Worm (Caenorhabditis elegans): ENCODE results near the gene C49C3.11.

The C49C3.11 gene

DNA sequence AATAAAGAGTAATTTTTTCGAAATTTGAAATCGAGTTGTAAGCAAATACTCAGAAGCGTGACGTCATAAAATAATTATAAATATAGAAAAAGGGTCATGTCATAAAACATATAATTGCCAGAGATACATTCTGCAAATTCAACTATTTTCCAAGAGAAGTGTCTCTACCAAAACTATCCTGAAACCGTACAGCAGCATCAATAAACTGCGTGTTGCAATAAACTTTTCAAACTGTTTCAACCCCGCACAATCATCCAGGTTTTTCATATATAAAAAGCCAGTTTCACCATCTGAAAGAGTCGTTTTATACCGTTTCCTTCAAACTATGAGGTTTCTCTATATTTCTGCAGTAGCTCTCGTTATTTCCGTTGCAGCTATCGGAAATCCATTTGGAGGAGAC is at the start of gene C49C3.11:
TSS of gene C49C3.11 (plus strand) at position 301 of the 400 bp plus-strand sequence.
- no peak for TF ChIP-seq ceh-9 (tag; optimal IDR thresholded peaks at IDR 0.05)
- TF ChIP-seq nhr-25 (tag; optimal IDR thresholded peaks at IDR 0.05), result no peak
- no peak for TF ChIP-seq fkh-2 (tag; optimal IDR thresholded peaks at IDR 0.05)
- no peak for TF ChIP-seq nhr-76 (tag; optimal IDR thresholded peaks at IDR 0.05)
- TF ChIP-seq nhr-12 (tag; optimal IDR thresholded peaks at IDR 0.05), result no peak
- TF ChIP-seq ztf-11 (tag; optimal IDR thresholded peaks at IDR 0.05), result no peak
- no peak for TF ChIP-seq unc-39 (tag; optimal IDR thresholded peaks at IDR 0.05)
- TF ChIP-seq mml-1 (tag; optimal IDR thresholded peaks at IDR 0.05), result no peak
- no peak for TF ChIP-seq tbx-2 (tag; optimal IDR thresholded peaks at IDR 0.05)
- no peak for TF ChIP-seq hmg-11 (tag; optimal IDR thresholded peaks at IDR 0.05)
- TF ChIP-seq pha-4 (tag; optimal IDR thresholded peaks at IDR 0.05), result no peak
- TF ChIP-seq nhr-23 (tag; optimal IDR thresholded peaks at IDR 0.05), result no peak
- no peak for TF ChIP-seq nhr-77 (tag; optimal IDR thresholded peaks at IDR 0.05)
- no peak for TF ChIP-seq sea-2 (GFP tag; optimal IDR thresholded peaks at IDR 0.05)
- TF ChIP-seq ceh-82 (tag; optimal IDR thresholded peaks at IDR 0.05), result no peak

DNA sequence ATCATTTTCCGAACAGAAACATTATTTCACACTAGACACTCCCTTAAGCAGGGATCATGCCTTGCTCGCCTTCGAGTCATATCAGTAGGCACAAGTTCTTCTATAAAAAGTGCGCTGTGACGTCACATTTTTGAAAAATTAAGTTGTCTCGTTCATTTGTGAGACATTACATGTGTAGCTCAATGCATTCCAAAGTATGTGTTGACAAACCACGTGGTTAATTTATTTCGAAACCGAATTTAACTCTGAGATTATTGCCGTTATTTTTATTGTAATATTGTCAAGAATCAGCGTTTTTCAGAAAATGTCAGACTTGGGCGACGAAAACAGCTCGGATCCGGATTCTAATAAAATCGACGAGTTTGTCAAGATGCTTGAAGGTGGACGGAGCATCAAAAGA is 49.1 kb upstream of the C49C3.11 start, which contains the start of gene T28F3.5:
TSS of gene T28F3.5 (plus strand) at position 301 of the 400 bp plus-strand sequence.
- no peak for TF ChIP-seq eor-1 (tag; optimal IDR thresholded peaks at IDR 0.05)
- TF ChIP-seq nfya-1 (tag; optimal IDR thresholded peaks at IDR 0.05; ENCODE audit: insufficient read depth), result no peak
- TF ChIP-seq nhr-11 (tag; optimal IDR thresholded peaks at IDR 0.05), result no peak
- TF ChIP-seq nhr-23 (tag; optimal IDR thresholded peaks at IDR 0.05), result no peak
- no peak for TF ChIP-seq ztf-11 (tag; optimal IDR thresholded peaks at IDR 0.05)
- TF ChIP-seq snpc-4 (tag; optimal IDR thresholded peaks at IDR 0.05), result no peak
- TF ChIP-seq fkh-2 (tag; optimal IDR thresholded peaks at IDR 0.05), result no peak
- TF ChIP-seq unc-39 (tag; optimal IDR thresholded peaks at IDR 0.05), result no peak
- no peak for TF ChIP-seq egl-27 (tag; optimal IDR thresholded peaks at IDR 0.05)
- TF ChIP-seq elt-2 (tag; optimal IDR thresholded peaks at IDR 0.05), result no peak

DNA sequence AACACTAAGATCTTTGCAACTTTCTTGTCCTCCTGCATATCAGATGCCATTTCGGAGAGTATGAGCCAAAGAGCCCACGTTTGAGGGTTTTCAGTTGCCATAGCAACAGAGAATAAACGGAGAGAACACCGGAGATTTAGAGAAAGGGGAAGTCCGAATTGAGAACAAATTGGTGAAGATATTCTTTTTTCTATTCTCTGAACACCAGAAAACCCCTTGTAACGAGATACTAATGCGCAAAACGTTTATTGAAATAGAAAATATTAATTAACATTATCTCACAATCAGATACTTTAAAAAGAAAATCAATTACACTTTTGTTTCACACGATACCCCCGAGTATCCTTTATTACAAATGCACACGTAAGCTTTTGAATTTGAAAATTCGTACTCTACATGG is 41.6 kb upstream of the C49C3.11 start, which contains the start of gene ifta-2:
TSS of gene ifta-2 (minus strand) at position 101 of the 400 bp plus-strand sequence.
- TF ChIP-seq R02D3.7 (tag; optimal IDR thresholded peaks at IDR 0.05) (no peak), nhr-12 (tag; optimal IDR thresholded peaks at IDR 0.05) (no peak), ceh-28 (tag; optimal IDR thresholded peaks at IDR 0.05) (no peak), nhr-67 (tag; optimal IDR thresholded peaks at IDR 0.05) (no peak)

DNA sequence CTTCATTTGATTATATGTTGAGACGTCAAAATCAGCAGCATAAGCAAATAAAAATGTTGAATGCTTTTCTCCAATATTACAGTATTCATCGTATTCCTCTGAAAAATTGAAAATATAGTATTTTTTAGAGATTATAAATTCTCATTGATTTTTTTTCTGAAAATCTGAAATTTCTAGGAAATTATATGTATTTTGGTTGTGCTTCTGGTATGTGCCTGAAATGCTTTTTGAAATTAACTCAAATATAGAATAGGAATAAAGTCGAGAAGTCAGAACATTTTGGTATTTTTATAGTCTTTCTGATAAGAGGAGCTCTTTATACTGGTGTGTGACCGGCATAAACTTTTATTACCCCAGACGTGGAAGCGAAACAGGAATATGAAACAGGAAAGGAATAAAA is 36.4 kb upstream of the C49C3.11 start, which contains the start of gene T28F3.8:
TSS of gene T28F3.8 (minus strand) at position 101 of the 400 bp plus-strand sequence.
- peak; percentile 26 for TF ChIP-seq elt-2 (tag; optimal IDR thresholded peaks at IDR 0.05)

DNA sequence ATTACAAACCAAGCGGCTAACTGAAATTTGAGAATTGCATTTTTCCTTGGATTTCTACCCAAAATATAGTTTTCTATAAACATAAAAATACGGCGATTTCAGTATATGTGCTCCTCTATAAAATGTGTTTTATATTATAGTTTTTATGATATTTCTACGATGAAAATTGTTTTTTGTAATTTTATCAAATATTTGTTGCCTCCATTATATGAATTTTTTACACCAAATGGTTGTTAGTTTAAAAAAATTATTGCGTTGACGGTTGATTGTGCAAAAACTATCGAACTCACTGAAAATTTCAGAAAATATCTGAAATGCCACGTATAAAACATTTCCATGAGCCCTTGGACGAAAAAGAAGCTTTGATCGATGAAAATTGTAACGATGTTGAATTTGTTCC is 35.4 kb upstream of the C49C3.11 start, which contains the start of gene T28F3.9:
TSS of gene T28F3.9 (plus strand) at position 301 of the 400 bp plus-strand sequence.
- TF ChIP-seq pqm-1 (tag; optimal IDR thresholded peaks at IDR 0.05), result no peak
- no peak for TF ChIP-seq ceh-82 (tag; optimal IDR thresholded peaks at IDR 0.05)
- TF ChIP-seq ceh-28 (tag; optimal IDR thresholded peaks at IDR 0.05), result no peak
- TF ChIP-seq nhr-77 (tag; optimal IDR thresholded peaks at IDR 0.05), result no peak
- no peak for TF ChIP-seq skn-1 (tag; optimal IDR thresholded peaks at IDR 0.05)
- TF ChIP-seq fos-1 (tag; optimal IDR thresholded peaks at IDR 0.05), result no peak
- TF ChIP-seq jun-1 (tag; optimal IDR thresholded peaks at IDR 0.05), result no peak
- no peak for TF ChIP-seq ZK546.5 (tag; optimal IDR thresholded peaks at IDR 0.05)
- no peak for TF ChIP-seq lsy-12 (tag; optimal IDR thresholded peaks at IDR 0.05)
- no peak for TF ChIP-seq nhr-67 (tag; optimal IDR thresholded peaks at IDR 0.05)
- no peak for TF ChIP-seq zag-1 (tag; optimal IDR thresholded peaks at IDR 0.05)
- no peak for TF ChIP-seq nhr-76 (tag; optimal IDR thresholded peaks at IDR 0.05)

DNA sequence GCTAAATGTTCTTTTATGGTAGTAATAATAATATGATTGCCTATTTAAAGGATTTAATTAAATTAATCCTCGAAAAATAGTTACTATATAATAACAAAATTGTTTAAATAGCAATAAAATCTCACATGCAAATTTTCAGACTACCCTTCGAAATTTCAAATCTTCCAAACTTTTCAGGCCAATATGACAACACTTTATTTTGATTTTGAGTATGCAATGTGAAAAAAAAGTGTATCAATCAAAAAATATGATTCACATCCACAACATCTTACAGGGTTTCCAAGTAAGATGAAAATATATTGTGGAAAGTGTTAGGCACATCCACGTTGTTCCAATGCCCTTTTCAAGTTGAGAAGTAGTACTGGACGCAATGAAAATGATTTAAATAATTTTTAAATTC is 31.7 kb upstream of the C49C3.11 start, which contains the start of gene snf-9:
TSS of gene snf-9 (plus strand) at position 301 of the 400 bp plus-strand sequence.
- TF ChIP-seq daf-12 (tag; optimal IDR thresholded peaks at IDR 0.05) (no peak), ZK546.5 (tag; optimal IDR thresholded peaks at IDR 0.05) (no peak), mdl-1 (tag; optimal IDR thresholded peaks at IDR 0.05) (no peak), nfya-1 (tag; optimal IDR thresholded peaks at IDR 0.05; ENCODE audit: insufficient read depth) (no peak), jun-1 (tag; optimal IDR thresholded peaks at IDR 0.05) (no peak), nhr-25 (tag; optimal IDR thresholded peaks at IDR 0.05) (no peak), ceh-28 (tag; optimal IDR thresholded peaks at IDR 0.05) (no peak), pha-4 (tag; optimal IDR thresholded peaks at IDR 0.05) (no peak), egl-27 (tag; optimal IDR thresholded peaks at IDR 0.05) (no peak), nhr-11 (tag; optimal IDR thresholded peaks at IDR 0.05) (no peak), nhr-43 (tag; optimal IDR thresholded peaks at IDR 0.05; ENCODE audit: poor library complexity, severe bottlenecking) (no peak), ceh-9 (tag; optimal IDR thresholded peaks at IDR 0.05) (no peak)

Measured in whole organism, L3 larva.